Fruit fly (Drosophila melanogaster): ENCODE results near the gene CAH2.
A peak's percentile ranks its signal among the peaks of the same experiment; 100 is the strongest.

CAH2 gene

DNA sequence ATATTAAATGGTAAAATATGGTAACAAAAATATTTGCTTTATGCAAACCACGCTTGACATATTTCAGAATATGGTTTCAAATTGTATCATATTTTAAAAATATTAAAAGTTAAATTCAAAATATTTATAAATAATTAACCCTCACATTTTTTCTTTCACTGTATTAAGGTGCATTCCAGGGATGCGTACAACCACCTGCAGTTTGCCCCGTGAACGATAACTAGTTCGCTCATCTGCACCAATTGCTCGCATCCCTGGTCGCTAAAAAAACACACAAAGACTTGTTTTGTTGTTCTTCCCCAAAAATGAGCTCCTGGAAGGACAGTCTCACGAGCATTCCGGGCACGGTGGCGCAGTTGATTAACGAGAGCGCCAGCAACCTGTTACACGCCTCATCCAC lies 45.5 kb upstream of the CAH2 start, which contains the start of gene DEF8 (continued):
- TF ChIP-seq prd (optimal IDR thresholded peaks at IDR 0.05), result no peak
- TF ChIP-seq prd (GFP tag; IDR thresholded peaks at IDR 0.05), result peak; percentile 86
- no peak for TF ChIP-seq Vsx1 (GFP tag; optimal IDR thresholded peaks at IDR 0.05)
- TF ChIP-seq crol (GFP tag; IDR thresholded peaks at IDR 0.05), result no peak
- peak; percentile 49 for TF ChIP-seq Usf (GFP tag; optimal IDR thresholded peaks at IDR 0.05)
- peak; percentile 82 for TF ChIP-seq CG4730 (GFP tag; IDR thresholded peaks at IDR 0.05)
- peak; percentile 77 for TF ChIP-seq CG8388 (GFP tag; optimal IDR thresholded peaks at IDR 0.05)
- TF ChIP-seq toy (GFP tag; IDR thresholded peaks at IDR 0.05), result peak; percentile 38; the same call in 1 of the 2 replicates
- TF ChIP-seq eve (GFP tag; optimal IDR thresholded peaks at IDR 0.05), result no peak
- no peak for TF ChIP-seq gcm2 (GFP tag; optimal IDR thresholded peaks at IDR 0.05)
- TF ChIP-seq CG11695 (GFP tag; IDR thresholded peaks at IDR 0.05), result peak; percentile 88
- TF ChIP-seq D (optimal IDR thresholded peaks at IDR 0.05), result no peak
- TF ChIP-seq D (GFP tag; optimal IDR thresholded peaks at IDR 0.05), result peak; percentile 75
- TF ChIP-seq cad (GFP tag; optimal IDR thresholded peaks at IDR 0.05), result no peak
- TF ChIP-seq CG13894 (tag; optimal IDR thresholded peaks at IDR 0.05), result no peak
- peak; percentile 70 for TF ChIP-seq ttk (GFP tag; IDR thresholded peaks at IDR 0.05)
- peak; percentile 69 for TF ChIP-seq seq (GFP tag; IDR thresholded peaks at IDR 0.05)
- no peak for TF ChIP-seq CG10565 (GFP tag; optimal IDR thresholded peaks at IDR 0.05)
- TF ChIP-seq sob (GFP tag; IDR thresholded peaks at IDR 0.05), result peak; percentile 87
- TF ChIP-seq BEAF-32 (GFP tag; optimal IDR thresholded peaks at IDR 0.05), result peak; percentile 39
- TF ChIP-seq CG4328 (GFP tag; optimal IDR thresholded peaks at IDR 0.05), result peak; percentile 68
- peak; percentile 38; the same call in 1 of the 2 replicates for TF ChIP-seq CG13287 (GFP tag; IDR thresholded peaks at IDR 0.05; ENCODE audit: partially characterized antibody)
- TF ChIP-seq esg (GFP tag; conservative IDR thresholded peaks at IDR 0.05), result peak; percentile 78
- TF ChIP-seq CG17802 (tag; optimal IDR thresholded peaks at IDR 0.05), result no peak
- peak; percentile 60 for TF ChIP-seq Sin3A (optimal IDR thresholded peaks at IDR 0.05)
- TF ChIP-seq pan (optimal IDR thresholded peaks at IDR 0.05), result no peak
- peak in 1 of 2 experiments; percentile 91 for TF ChIP-seq pan (GFP tag; optimal IDR thresholded peaks at IDR 0.05 in 1 of 2, IDR thresholded peaks at IDR 0.05 in 1 of 2)
- TF ChIP-seq tgo (GFP tag; IDR thresholded peaks at IDR 0.05), result peak; percentile 74
- peak; percentile 87 for TF ChIP-seq ap (GFP tag; IDR thresholded peaks at IDR 0.05)
- no peak for TF ChIP-seq Neu2 (GFP tag; optimal IDR thresholded peaks at IDR 0.05; ENCODE audit: borderline replicate concordance)
- peak; percentile 74 for TF ChIP-seq CG2116 (GFP tag; optimal IDR thresholded peaks at IDR 0.05)
- peak; percentile 65 for TF ChIP-seq ro (GFP tag; IDR thresholded peaks at IDR 0.05)
- no peak for TF ChIP-seq Side (GFP tag; optimal IDR thresholded peaks at IDR 0.05)
- no peak for TF ChIP-seq Bdp1 (GFP tag; optimal IDR thresholded peaks at IDR 0.05)
- peak; percentile 64 for TF ChIP-seq Mad (GFP tag; optimal IDR thresholded peaks at IDR 0.05)
- TF ChIP-seq CG1603 (tag; optimal IDR thresholded peaks at IDR 0.05), result peak; percentile 71
- TF ChIP-seq Tbp (GFP tag; optimal IDR thresholded peaks at IDR 0.05), result no peak
- TF ChIP-seq CG34422 (GFP tag; IDR thresholded peaks at IDR 0.05), result peak; percentile 86
- 0 out of 2 replicates have a peak, but pooled peaks have one; percentile 22 for TF ChIP-seq gt (GFP tag; IDR thresholded peaks at IDR 0.05)
- peak; percentile 88 for TF ChIP-seq Rfx (GFP tag; IDR thresholded peaks at IDR 0.05)
- no peak for TF ChIP-seq jing (GFP tag; optimal IDR thresholded peaks at IDR 0.05)
- peak; percentile 77 for TF ChIP-seq CG2120 (GFP tag; optimal IDR thresholded peaks at IDR 0.05)
- TF ChIP-seq lov (optimal IDR thresholded peaks at IDR 0.05), result no peak
- peak; percentile 64; the same call in 2 of the 3 replicates for TF ChIP-seq lov (GFP tag; IDR thresholded peaks at IDR 0.05)
- no peak for TF ChIP-seq usp (GFP tag; optimal IDR thresholded peaks at IDR 0.05)
- peak; percentile 79 for TF ChIP-seq ind (GFP tag; optimal IDR thresholded peaks at IDR 0.05)
- no peak for TF ChIP-seq CG4404 (GFP tag; IDR thresholded peaks at IDR 0.05)
- peak; percentile 88 for TF ChIP-seq Fer1 (GFP tag; optimal IDR thresholded peaks at IDR 0.05)
- TF ChIP-seq ato (GFP tag; IDR thresholded peaks at IDR 0.05; ENCODE audit: partially characterized antibody), result 0 out of 2 replicates have a peak, but pooled peaks have one; percentile 19
- TF ChIP-seq Poxn (GFP tag; IDR thresholded peaks at IDR 0.05), result no peak
- peak; percentile 91 for TF ChIP-seq oc (tag; optimal IDR thresholded peaks at IDR 0.05)
- TF ChIP-seq CG4854 (GFP tag; optimal IDR thresholded peaks at IDR 0.05), result no peak
- no peak for TF ChIP-seq CG11398 (GFP tag; optimal IDR thresholded peaks at IDR 0.05)
